Worm (Caenorhabditis elegans) whole organism, mixed stage, embryonic: ENCODE results near the gene srh-277.
A peak's percentile ranks its signal among the peaks of the same experiment; 100 is the strongest.

Source experiments
- M03D4.4 ChIP-seq: sonication (generic microtip); optimal IDR thresholded peaks from 2 replicates; lab custom pipeline; 2017; ENCODE audit warnings: mild to moderate bottlenecking, missing genetic modification characterization, missing compliant biosample characterization
- bed-3 ChIP-seq: fragments of 200-800 bp; sonication (Bioruptor generic); optimal IDR thresholded peaks from 3 replicates; lab custom pipeline; 2018; ENCODE audit warnings: mild to moderate bottlenecking, missing genetic modification characterization, moderate library complexity, missing compliant biosample characterization
- blmp-1 ChIP-seq: fragments of 150-350 bp; optimal IDR thresholded peaks from 2 replicates; lab custom pipeline; 2014; ENCODE audit warnings: missing biosample characterization, missing genetic modification characterization
- ceh-39 ChIP-seq: fragments of 150-350 bp; optimal IDR thresholded peaks from 2 replicates; lab custom pipeline; 2014; ENCODE audit warnings: missing biosample characterization, missing genetic modification characterization
- ceh-83 ChIP-seq: fragments of 200-800 bp; sonication (Bioruptor generic); optimal IDR thresholded peaks from 2 replicates; lab custom pipeline; 2018; ENCODE audit warnings: mild to moderate bottlenecking, missing genetic modification characterization, missing compliant biosample characterization
- cnd-1 ChIP-seq: fragments of 200-800 bp; sonication (Bioruptor generic); optimal IDR thresholded peaks from 2 replicates; lab custom pipeline; 2018; ENCODE audit warnings: mild to moderate bottlenecking, missing genetic modification characterization, missing compliant biosample characterization
- drap-1 ChIP-seq: fragments of 200-800 bp; sonication (Bioruptor generic); optimal IDR thresholded peaks from 3 replicates; lab custom pipeline; 2018; ENCODE audit warnings: mild to moderate bottlenecking, missing genetic modification characterization, missing compliant biosample characterization
- elt-1 ChIP-seq: sonication (generic microtip); optimal IDR thresholded peaks from 2 replicates; lab custom pipeline; 2017; ENCODE audit warnings: missing genetic modification characterization, mild to moderate bottlenecking, missing compliant biosample characterization, antibody characterized with exemption, moderate library complexity, borderline replicate concordance; ENCODE audit not compliant: insufficient read depth
- elt-3 ChIP-seq: fragments of 150-350 bp; optimal IDR thresholded peaks from 2 replicates; lab custom pipeline; 2014; ENCODE audit warnings: missing biosample characterization, missing genetic modification characterization
- flh-1 ChIP-seq: fragments of 200-800 bp; sonication (Bioruptor generic); optimal IDR thresholded peaks from 2 replicates; lab custom pipeline; 2018; ENCODE audit warnings: mild to moderate bottlenecking, missing genetic modification characterization, moderate library complexity, missing compliant biosample characterization
- ham-2 ChIP-seq: fragments of 200-800 bp; sonication (Bioruptor generic); optimal IDR thresholded peaks from 2 replicates; lab custom pipeline; 2018; ENCODE audit warnings: mild to moderate bottlenecking, missing genetic modification characterization, missing compliant biosample characterization
- hlh-1 ChIP-seq: fragments of 150-350 bp; optimal IDR thresholded peaks from 2 replicates; lab custom pipeline; 2014; ENCODE audit warnings: missing biosample characterization, missing genetic modification reagents, missing genetic modification characterization
- lin-13 ChIP-seq: fragments of 150-350 bp; optimal IDR thresholded peaks from 2 replicates; lab custom pipeline; 2014; ENCODE audit warnings: missing biosample characterization, missing genetic modification characterization
- lin-32 ChIP-seq: fragments of 200-800 bp; sonication (Bioruptor generic); optimal IDR thresholded peaks from 2 replicates; lab custom pipeline; 2018; ENCODE audit warnings: mild to moderate bottlenecking, missing genetic modification characterization, missing compliant biosample characterization
- lsy-2 ChIP-seq: fragments of 150-350 bp; optimal IDR thresholded peaks from 2 replicates; lab custom pipeline; 2014; ENCODE audit warnings: missing biosample characterization, missing genetic modification characterization
- mab-5 ChIP-seq: fragments of 150-350 bp; optimal IDR thresholded peaks from 2 replicates; lab custom pipeline; 2014; ENCODE audit warnings: missing biosample characterization, missing genetic modification characterization
- mep-1 ChIP-seq: fragments of 150-350 bp; optimal IDR thresholded peaks from 2 replicates; lab custom pipeline; 2017; ENCODE audit warnings: missing biosample characterization, missing genetic modification reagents, missing genetic modification characterization, inconsistent platforms
- mls-2 ChIP-seq: sonication (generic microtip); optimal IDR thresholded peaks from 2 replicates; lab custom pipeline; 2016; ENCODE audit warnings: mild to moderate bottlenecking, missing genetic modification characterization, moderate library complexity, missing compliant biosample characterization
- nhr-12 ChIP-seq: fragments of 150-350 bp; optimal IDR thresholded peaks from 2 replicates; lab custom pipeline; 2014; ENCODE audit warnings: missing biosample characterization, missing genetic modification characterization
- nhr-237 ChIP-seq: fragments of 150-350 bp; optimal IDR thresholded peaks from 2 replicates; lab custom pipeline; 2014; ENCODE audit warnings: missing biosample characterization, missing genetic modification characterization
- nhr-28 ChIP-seq: fragments of 150-350 bp; optimal IDR thresholded peaks from 2 replicates; lab custom pipeline; 2014; ENCODE audit warnings: missing biosample characterization, missing genetic modification characterization
- sem-2 ChIP-seq: fragments of 200-800 bp; sonication (Bioruptor generic); optimal IDR thresholded peaks from 2 replicates; lab custom pipeline; 2018; ENCODE audit warnings: mild to moderate bottlenecking, missing genetic modification characterization, missing compliant biosample characterization
- snpc-4 ChIP-seq: fragments of 150-350 bp; optimal IDR thresholded peaks from 2 replicates; lab custom pipeline; 2014; ENCODE audit warnings: missing biosample characterization, missing genetic modification characterization
- sptf-1 ChIP-seq: sonication (generic microtip); optimal IDR thresholded peaks from 2 replicates; lab custom pipeline; 2017; ENCODE audit warnings: mild to moderate bottlenecking, missing genetic modification characterization, moderate library complexity, missing compliant biosample characterization
- tbx-8 ChIP-seq: fragments of 200-800 bp; sonication (Bioruptor generic); optimal IDR thresholded peaks from 2 replicates; lab custom pipeline; 2018; ENCODE audit warnings: mild to moderate bottlenecking, missing genetic modification characterization, moderate library complexity, missing compliant biosample characterization
- unc-120 ChIP-seq: sonication (generic microtip); optimal IDR thresholded peaks from 2 replicates; lab custom pipeline; 2017; ENCODE audit warnings: missing genetic modification characterization, missing compliant biosample characterization; ENCODE audit not compliant: poor library complexity, severe bottlenecking
- unc-39 ChIP-seq: fragments of 150-350 bp; optimal IDR thresholded peaks from 2 replicates; lab custom pipeline; 2014; ENCODE audit warnings: missing biosample characterization, missing genetic modification characterization
- zip-8 ChIP-seq: fragments of 150-350 bp; optimal IDR thresholded peaks from 2 replicates; lab custom pipeline; 2014; ENCODE audit warnings: missing biosample characterization, missing genetic modification characterization
- ztf-11 ChIP-seq: fragments of 150-350 bp; optimal IDR thresholded peaks from 2 replicates; lab custom pipeline; 2014; ENCODE audit warnings: missing biosample characterization, missing genetic modification characterization

srh-277 gene

ce11 chrV:16224027-16224426 is 41.0 kb downstream of the srh-277 start, which contains the start of gene stdh-2:
TSS of gene stdh-2 (plus strand) at chrV:16224327.
- TF ChIP-seq nhr-28 (no peak), nhr-237 (tag; lab: Kevin White, UChicago) (no peak), mls-2 (no peak), sem-2 (no peak), ham-2 (GFP tag; lab: Kevin White, UChicago) (no peak), zip-8 (tag; lab: Kevin White, UChicago) (no peak), flh-1 (GFP tag; lab: Kevin White, UChicago) (no peak), cnd-1 (tag; lab: Kevin White, UChicago) (no peak)

- TF ChIP-seq drap-1 (GFP tag; lab: Kevin White, UChicago) (no peak), hlh-1 (no peak), nhr-237 (tag; lab: Kevin White, UChicago) (no peak), unc-39 (tag; lab: Kevin White, UChicago) (no peak), ceh-39 (tag; lab: Kevin White, UChicago) (no peak), elt-3 (tag; lab: Kevin White, UChicago) (no peak), elt-1 (tag; lab: Kevin White, UChicago) (no peak)
Measured at ce11 chrV:16225524-16226116, 42.6 kb downstream of the srh-277 start.

ce11 chrV:16226581-16226980 is 43.6 kb downstream of the srh-277 start, which contains the start of gene F11A5.13:
TSS of gene F11A5.13 (minus strand) at chrV:16226681.
- no peak for TF ChIP-seq nhr-12
- TF ChIP-seq hlh-1, result no peak
- no peak for TF ChIP-seq lin-32
- no peak for TF ChIP-seq unc-120
- TF ChIP-seq elt-1 (tag; lab: Kevin White, UChicago), result no peak
- TF ChIP-seq bed-3 (GFP tag; lab: Kevin White, UChicago), result no peak
- no peak for TF ChIP-seq sptf-1 (tag; lab: Kevin White, UChicago)
- no peak for TF ChIP-seq ceh-83 (GFP tag; lab: Kevin White, UChicago)

- TF ChIP-seq mls-2 (no peak), ceh-83 (GFP tag; lab: Kevin White, UChicago) (no peak), zip-8 (tag; lab: Kevin White, UChicago) (peak; percentile 69)
Measured at ce11 chrV:16229439-16229838, 46.4 kb downstream of the srh-277 start.

ce11 chrV:16229896-16230295 is 46.9 kb downstream of the srh-277 start, which contains the start of the genes F21H7.2 and F21H7.12:
TSS of gene F21H7.2 (minus strand) at chrV:16229996.
TSS of gene F21H7.12 (plus strand) at chrV:16230165.
- TF ChIP-seq lin-32, result no peak
- TF ChIP-seq cnd-1 (tag; lab: Kevin White, UChicago), result no peak
- TF ChIP-seq M03D4.4, result no peak
- TF ChIP-seq zip-8 (tag; lab: Kevin White, UChicago), result no peak
- TF ChIP-seq unc-120, result no peak
- TF ChIP-seq nhr-12, result no peak
- TF ChIP-seq elt-1 (tag; lab: Kevin White, UChicago), result no peak
- no peak for TF ChIP-seq bed-3 (GFP tag; lab: Kevin White, UChicago)
- no peak for TF ChIP-seq lin-13
- TF ChIP-seq mep-1 (tag; lab: Kevin White, UChicago), result no peak
- no peak for TF ChIP-seq ham-2 (GFP tag; lab: Kevin White, UChicago)
- no peak for TF ChIP-seq sem-2
- no peak for TF ChIP-seq nhr-237 (tag; lab: Kevin White, UChicago)
- no peak for TF ChIP-seq mls-2
- TF ChIP-seq hlh-1, result no peak
- TF ChIP-seq blmp-1 (tag; lab: Kevin White, UChicago), result no peak
- TF ChIP-seq lsy-2 (tag; lab: Kevin White, UChicago), result no peak
- no peak for TF ChIP-seq tbx-8 (GFP tag; lab: Kevin White, UChicago)

- TF ChIP-seq zip-8 (tag; lab: Kevin White, UChicago) (no peak), snpc-4 (tag; lab: Kevin White, UChicago) (no peak), mls-2 (no peak), sptf-1 (tag; lab: Kevin White, UChicago) (no peak), lsy-2 (tag; lab: Kevin White, UChicago) (no peak), ceh-83 (GFP tag; lab: Kevin White, UChicago) (no peak), mep-1 (tag; lab: Kevin White, UChicago) (no peak), tbx-8 (GFP tag; lab: Kevin White, UChicago) (no peak), mab-5 (tag; lab: Kevin White, UChicago) (no peak), blmp-1 (tag; lab: Kevin White, UChicago) (no peak), unc-39 (tag; lab: Kevin White, UChicago) (no peak), ztf-11 (tag; lab: Kevin White, UChicago) (no peak), ham-2 (GFP tag; lab: Kevin White, UChicago) (no peak)
Measured at ce11 chrV:16232180-16232579, 49.2 kb downstream of the srh-277 start, which contains the start of gene gst-22. TSS of gene gst-22 (minus strand) at chrV:16232282.
